Fruit fly (Drosophila melanogaster) whole organism, embryonic: ENCODE measurements around the gene CG3587.

ENCODE experiments used
- Atf6 ChIP-seq: fragments of 200-800 bp; sonication (Bioruptor generic); IDR thresholded peaks from 2 replicates; pipeline ENCODE4 v1.3.6; 2022; ENCODE audit warnings: missing biosample characterization, missing genetic modification characterization
- CG10321 ChIP-seq: fragments of 200-800 bp; sonication (Bioruptor generic); IDR thresholded peaks from 2 replicates; pipeline ENCODE4 v1.3.6; 2022; ENCODE audit warnings: missing biosample characterization, missing genetic modification characterization
- CG10654 ChIP-seq: fragments of 200-800 bp; sonication (Bioruptor generic); optimal IDR thresholded peaks from 2 replicates; lab custom pipeline; 2016; ENCODE audit warnings: missing biosample characterization, missing genetic modification characterization
- CG12104 ChIP-seq: fragments of 200-800 bp; sonication (Bioruptor generic); optimal IDR thresholded peaks from 3 replicates; lab custom pipeline; 2016; ENCODE audit warnings: missing biosample characterization, missing genetic modification characterization
- CG14050 ChIP-seq: fragments of 200-800 bp; sonication (Bioruptor generic); IDR thresholded peaks from 3 replicates; pipeline ENCODE4 v1.3.6; 2022; ENCODE audit warnings: missing biosample characterization, missing genetic modification characterization
- CG16863 ChIP-seq: fragments of 200-800 bp; sonication (Bioruptor generic); optimal IDR thresholded peaks from 3 replicates; lab custom pipeline; 2016; ENCODE audit warnings: missing biosample characterization, missing genetic modification characterization
- CG33557 ChIP-seq: fragments of 200-800 bp; sonication (Bioruptor generic); optimal IDR thresholded peaks from 2 replicates; lab custom pipeline; 2019; ENCODE audit warnings: missing biosample characterization, mild to moderate bottlenecking, missing genetic modification characterization, moderate library complexity
- CG6765 ChIP-seq: fragments of 200-800 bp; sonication (Bioruptor generic); optimal IDR thresholded peaks from 3 replicates; lab custom pipeline; 2017; ENCODE audit warnings: missing biosample characterization, mild to moderate bottlenecking, missing genetic modification characterization
- CG7357 ChIP-seq: fragments of 200-800 bp; sonication (Bioruptor generic); IDR thresholded peaks from 3 replicates; pipeline ENCODE4 v1.3.6; 2022; ENCODE audit warnings: missing biosample characterization, missing genetic modification characterization
- CG7556 ChIP-seq: fragments of 200-800 bp; sonication (Bioruptor generic); optimal IDR thresholded peaks from 2 replicates; lab custom pipeline; 2017; ENCODE audit warnings: missing biosample characterization, mild to moderate bottlenecking, missing genetic modification characterization
- CG7786 ChIP-seq: fragments of 200-800 bp; sonication (Bioruptor generic); optimal IDR thresholded peaks from 2 replicates; lab custom pipeline; 2016; ENCODE audit warnings: missing biosample characterization, missing genetic modification characterization
- CG8281 ChIP-seq: fragments of 200-800 bp; sonication (Bioruptor generic); optimal IDR thresholded peaks from 2 replicates; lab custom pipeline; 2018; ENCODE audit warnings: missing biosample characterization, mild to moderate bottlenecking, missing genetic modification characterization, moderate library complexity
- CG8944 ChIP-seq: fragments of 200-800 bp; sonication (Bioruptor generic); optimal IDR thresholded peaks from 3 replicates; lab custom pipeline; 2016; ENCODE audit warnings: missing biosample characterization, missing genetic modification characterization
- CHES-1-like ChIP-seq: fragments of 200-800 bp; sonication (Bioruptor generic); optimal IDR thresholded peaks from 2 replicates; lab custom pipeline; 2016; ENCODE audit warnings: missing biosample characterization, missing genetic modification characterization
- D19B ChIP-seq: fragments of 200-800 bp; sonication (Bioruptor generic); optimal IDR thresholded peaks from 2 replicates; lab custom pipeline; 2017; ENCODE audit warnings: missing biosample characterization, mild to moderate bottlenecking, missing genetic modification characterization
- Dek ChIP-seq: fragments of 200-800 bp; sonication (Bioruptor generic); optimal IDR thresholded peaks from 3 replicates; lab custom pipeline; 2019; ENCODE audit warnings: missing biosample characterization, mild to moderate bottlenecking, missing genetic modification characterization, moderate library complexity
- Dp ChIP-seq: fragments of 200-800 bp; sonication (Bioruptor generic); optimal IDR thresholded peaks from 2 replicates; lab custom pipeline; 2018; ENCODE audit warnings: missing biosample characterization, mild to moderate bottlenecking, missing genetic modification characterization, moderate library complexity
- E2f1 ChIP-seq: fragments of 200-800 bp; sonication (Bioruptor generic); IDR thresholded peaks from 2 replicates; pipeline ENCODE4 v1.3.6; 2022; ENCODE audit warnings: missing biosample characterization, missing genetic modification characterization
- Gug ChIP-seq: fragments of 200-800 bp; sonication (Bioruptor generic); IDR thresholded peaks from 4 replicates; pipeline ENCODE4 v1.3.6; 2022; ENCODE audit warnings: missing biosample characterization, missing genetic modification characterization
- Hsf ChIP-seq: fragments of 200-800 bp; sonication (Bioruptor generic); optimal IDR thresholded peaks from 3 replicates; lab custom pipeline; 2016; ENCODE audit warnings: missing biosample characterization, missing genetic modification characterization
- Max ChIP-seq: fragments of 200-800 bp; sonication (Bioruptor generic); optimal IDR thresholded peaks from 2 replicates; lab custom pipeline; 2016; ENCODE audit warnings: missing biosample characterization, mild to moderate bottlenecking, missing genetic modification characterization
- Meics ChIP-seq: fragments of 200-800 bp; sonication (Bioruptor generic); optimal IDR thresholded peaks from 2 replicates; lab custom pipeline; 2017; ENCODE audit warnings: missing biosample characterization, mild to moderate bottlenecking, missing genetic modification characterization
- NC2β ChIP-seq: fragments of 200-800 bp; sonication (Bioruptor generic); optimal IDR thresholded peaks from 2 replicates; lab custom pipeline; 2016; ENCODE audit warnings: missing biosample characterization, missing genetic modification characterization
- NK7.1 ChIP-seq: fragments of 200-800 bp; sonication (Bioruptor generic); optimal IDR thresholded peaks from 3 replicates; lab custom pipeline; 2016; ENCODE audit warnings: missing biosample characterization, missing genetic modification characterization
- PHDP ChIP-seq: fragments of 200-800 bp; sonication (Bioruptor generic); optimal IDR thresholded peaks from 3 replicates; lab custom pipeline; 2018; ENCODE audit warnings: missing biosample characterization, mild to moderate bottlenecking, missing genetic modification characterization, moderate library complexity
- aop ChIP-seq: fragments of 200-800 bp; sonication (Bioruptor generic); IDR thresholded peaks from 2 replicates; pipeline ENCODE4 v1.3.6; 2022; ENCODE audit warnings: missing biosample characterization, missing genetic modification characterization
- az2 ChIP-seq: fragments of 200-800 bp; sonication (Bioruptor generic); optimal IDR thresholded peaks from 3 replicates; lab custom pipeline; 2016; ENCODE audit warnings: missing biosample characterization, missing genetic modification characterization
- bowl ChIP-seq: fragments of 200-800 bp; sonication (Bioruptor generic); IDR thresholded peaks from 2 replicates; pipeline ENCODE4 v1.3.6; 2022; ENCODE audit warnings: missing biosample characterization, missing genetic modification characterization
- bsh ChIP-seq, 2 experiments: fragments of 200-800 bp; sonication (Bioruptor generic); optimal IDR thresholded peaks; 2 replicates each; lab custom pipeline; 2017 to 2018; ENCODE audit warnings: mild to moderate bottlenecking in 2 of 2, missing biosample characterization in 2 of 2, missing genetic modification characterization in 2 of 2, moderate library complexity in 1 of 2
- btn ChIP-seq: fragments of 200-800 bp; sonication (Bioruptor generic); optimal IDR thresholded peaks from 2 replicates; lab custom pipeline; 2016; ENCODE audit warnings: missing biosample characterization, missing genetic modification characterization
- cad ChIP-seq: fragments of >200 bp; optimal IDR thresholded peaks from 2 replicates; lab custom pipeline; 2017; ENCODE audit warnings: missing biosample characterization, missing genetic modification characterization
- chn ChIP-seq: fragments of 200-800 bp; sonication (Bioruptor generic); optimal IDR thresholded peaks from 2 replicates; lab custom pipeline; 2016; ENCODE audit warnings: missing biosample characterization, missing genetic modification characterization
- ci ChIP-seq: fragments of 200-800 bp; sonication (Bioruptor generic); IDR thresholded peaks from 3 replicates; pipeline ENCODE4 v1.3.6; 2022; ENCODE audit warnings: missing biosample characterization, missing genetic modification characterization
- dan ChIP-seq: fragments of 200-800 bp; sonication (Bioruptor generic); IDR thresholded peaks from 2 replicates; pipeline ENCODE4 v1.3.6; 2022; ENCODE audit warnings: missing biosample characterization, missing genetic modification characterization
- dmrt99B ChIP-seq: fragments of 200-800 bp; sonication (Bioruptor generic); optimal IDR thresholded peaks from 2 replicates; lab custom pipeline; 2018; ENCODE audit warnings: missing biosample characterization, mild to moderate bottlenecking, missing genetic modification characterization, moderate library complexity
- esg ChIP-seq: fragments of 200-800 bp; sonication (Bioruptor generic); conservative IDR thresholded peaks from 2 replicates; pipeline ENCODE4 v1.3.6; 2022; ENCODE audit warnings: missing biosample characterization, missing genetic modification characterization
- gem ChIP-seq: fragments of 200-800 bp; sonication (Bioruptor generic); optimal IDR thresholded peaks from 2 replicates; lab custom pipeline; 2019; ENCODE audit warnings: missing biosample characterization, mild to moderate bottlenecking, missing genetic modification characterization, moderate library complexity
- grau ChIP-seq: fragments of 200-800 bp; optimal IDR thresholded peaks from 3 replicates; lab custom pipeline; 2019; ENCODE audit warnings: missing biosample characterization, mild to moderate bottlenecking, missing genetic modification characterization, moderate library complexity
- gsb ChIP-seq: fragments of 200-800 bp; sonication (Bioruptor generic); IDR thresholded peaks from 2 replicates; pipeline ENCODE4 v1.3.6; 2022; ENCODE audit warnings: missing biosample characterization, missing genetic modification characterization
- hb ChIP-seq: fragments of 200-800 bp; sonication (Bioruptor generic); IDR thresholded peaks from 3 replicates; pipeline ENCODE4 v1.3.6; 2022; ENCODE audit warnings: missing biosample characterization, missing genetic modification characterization; ENCODE audit not compliant: partially characterized antibody
- inv ChIP-seq: fragments of 200-800 bp; sonication (Bioruptor generic); IDR thresholded peaks from 2 replicates; pipeline ENCODE4 v1.3.6; 2022; ENCODE audit warnings: missing biosample characterization, missing genetic modification characterization; ENCODE audit not compliant: partially characterized antibody
- maf-S ChIP-seq: fragments of 200-800 bp; sonication (Bioruptor generic); optimal IDR thresholded peaks from 2 replicates; lab custom pipeline; 2016; ENCODE audit warnings: missing biosample characterization, missing genetic modification characterization
- mam ChIP-seq: fragments of 200-800 bp; sonication (Bioruptor generic); optimal IDR thresholded peaks from 3 replicates; lab custom pipeline; 2016; ENCODE audit warnings: missing biosample characterization, missing genetic modification characterization
- mld ChIP-seq: fragments of 200-800 bp; sonication (Bioruptor generic); IDR thresholded peaks from 3 replicates; pipeline ENCODE4 v1.3.6; 2022; ENCODE audit warnings: missing biosample characterization, missing genetic modification characterization; ENCODE audit not compliant: partially characterized antibody
- org-1 ChIP-seq: fragments of 200-800 bp; sonication (Bioruptor generic); optimal IDR thresholded peaks from 2 replicates; lab custom pipeline; 2017; ENCODE audit warnings: missing biosample characterization, missing genetic modification characterization
- sim ChIP-seq: fragments of 200-800 bp; sonication (Bioruptor generic); IDR thresholded peaks from 2 replicates; pipeline ENCODE4 v1.3.6; 2022; ENCODE audit warnings: missing biosample characterization, missing genetic modification characterization
- sr ChIP-seq: fragments of 200-800 bp; sonication (Bioruptor generic); IDR thresholded peaks from 3 replicates; pipeline ENCODE4 v1.3.6; 2022; ENCODE audit warnings: missing biosample characterization, missing genetic modification characterization
- tx ChIP-seq: fragments of 200-800 bp; sonication (Bioruptor generic); optimal IDR thresholded peaks from 2 replicates; lab custom pipeline; 2016; ENCODE audit warnings: missing biosample characterization, missing genetic modification characterization
- unc-4 ChIP-seq: fragments of 200-800 bp; sonication (Bioruptor generic); IDR thresholded peaks from 2 replicates; pipeline ENCODE4 v1.3.6; 2022; ENCODE audit warnings: missing biosample characterization, missing genetic modification characterization; ENCODE audit not compliant: partially characterized antibody

Gene CG3587

dm6 chrX:1943337-1944244 is 3.5 kb downstream of the CG3587 start (continued):
- TF ChIP-seq bowl (GFP tag; lab: Robert Waterston, UW), result no peak
- no peak for TF ChIP-seq CG10321 (GFP tag; lab: Robert Waterston, UW)
- TF ChIP-seq CG8281 (tag; lab: Kevin White, UChicago), result peak; percentile 32
- no peak for TF ChIP-seq CG7357 (GFP tag; lab: Robert Waterston, UW)
- TF ChIP-seq grau, result peak; percentile 82
- peak; percentile 89 for TF ChIP-seq gem (tag; lab: Kevin White, UChicago)
- peak; percentile 24 for TF ChIP-seq CG6765
- peak; percentile 68 for TF ChIP-seq Dek (tag; lab: Kevin White, UChicago)
- no peak for TF ChIP-seq sim
- TF ChIP-seq Atf6 (GFP tag; lab: Robert Waterston, UW), result no peak; the same call in 1 of the 2 replicates
- TF ChIP-seq D19B (GFP tag; lab: Kevin White, UChicago), result peak; percentile 46
- TF ChIP-seq az2, result peak; percentile 60
- TF ChIP-seq CG7556, result peak; percentile 89
- peak; percentile 69 for TF ChIP-seq CG33557 (GFP tag; lab: Kevin White, UChicago)
- TF ChIP-seq btn, result peak; percentile 27
- peak; percentile 43 for TF ChIP-seq Max (GFP tag; lab: Kevin White, UChicago)
- peak; percentile 77 for TF ChIP-seq CG12104
- peak; percentile 81 for TF ChIP-seq PHDP (tag; lab: Kevin White, UChicago)
- TF ChIP-seq inv (GFP tag; lab: Robert Waterston, UW), result no peak
- peak; percentile 39; the same call in 1 of the 2 replicates for TF ChIP-seq E2f1 (GFP tag; lab: Robert Waterston, UW)
- 0 out of 3 replicates have a peak, but pooled peaks have one; percentile 26 for TF ChIP-seq ci (GFP tag; lab: Robert Waterston, UW)
- TF ChIP-seq bsh (GFP tag; optimal IDR thresholded peaks at IDR 0.05; lab: Kevin White, UChicago), result peak in 1 of 2 experiments; percentile 85
- TF ChIP-seq CG16863 (GFP tag; lab: Kevin White, UChicago), result peak; percentile 77
- peak; percentile 44 for TF ChIP-seq CG10654 (GFP tag; lab: Kevin White, UChicago)
- peak; percentile 53 for TF ChIP-seq NK7.1 (GFP tag; lab: Kevin White, UChicago)
- TF ChIP-seq hb (GFP tag; lab: Robert Waterston, UW), result no peak
- TF ChIP-seq Gug (GFP tag; lab: Robert Waterston, UW), result no peak; the same call in 3 of the 4 replicates
- peak; percentile 43 for TF ChIP-seq esg (GFP tag; lab: Robert Waterston, UW)
- no peak for TF ChIP-seq Dp (GFP tag; lab: Kevin White, UChicago)
- peak; percentile 83 for TF ChIP-seq dmrt99B
- TF ChIP-seq sr (GFP tag; lab: Robert Waterston, UW), result no peak
- TF ChIP-seq chn (GFP tag; lab: Kevin White, UChicago), result peak; percentile 73
- TF ChIP-seq CHES-1-like (GFP tag; lab: Kevin White, UChicago), result peak; percentile 63
- TF ChIP-seq unc-4, result no peak
- TF ChIP-seq Hsf (GFP tag; lab: Kevin White, UChicago), result peak; percentile 63
- no peak for TF ChIP-seq gsb (GFP tag; lab: Robert Waterston, UW)
- TF ChIP-seq CG14050 (GFP tag; lab: Robert Waterston, UW), result 0 out of 3 replicates have a peak, but pooled peaks have one; percentile 10
- TF ChIP-seq Meics (GFP tag; lab: Kevin White, UChicago), result peak; percentile 66
- TF ChIP-seq org-1, result peak; percentile 72
- TF ChIP-seq maf-S (GFP tag; lab: Kevin White, UChicago), result peak; percentile 44
- TF ChIP-seq aop, result no peak
- peak; percentile 66 for TF ChIP-seq NC2β (GFP tag; lab: Kevin White, UChicago)
- no peak for TF ChIP-seq mld (GFP tag; lab: Robert Waterston, UW)
- TF ChIP-seq cad, result no peak
- peak; percentile 64 for TF ChIP-seq CG7786 (GFP tag; lab: Kevin White, UChicago)
- no peak for TF ChIP-seq dan
- peak; percentile 60 for TF ChIP-seq mam (GFP tag; lab: Kevin White, UChicago)
- TF ChIP-seq tx (GFP tag; lab: Kevin White, UChicago), result peak; percentile 42
- TF ChIP-seq CG8944, result no peak
